Worm (Caenorhabditis elegans) whole organism, late embryonic: Measurements from ENCODE around the gene Y22D7AL.3.

ENCODE experiments used
- K09A11.1 ChIP-seq: sonication (generic microtip); optimal IDR thresholded peaks from 2 replicates; lab custom pipeline; 2017; ENCODE audit warnings: antibody characterized with exemption, mild to moderate bottlenecking, missing genetic modification characterization, missing compliant biosample characterization; ENCODE audit not compliant: insufficient read depth
- T23F11.4 ChIP-seq: fragments of 200-800 bp; sonication (Bioruptor generic); optimal IDR thresholded peaks from 2 replicates; lab custom pipeline; 2018; ENCODE audit warnings: mild to moderate bottlenecking, missing genetic modification characterization, missing compliant biosample characterization
- Y22D7AL.16 ChIP-seq: sonication (generic microtip); optimal IDR thresholded peaks from 2 replicates; lab custom pipeline; 2016; ENCODE audit warnings: missing genetic modification characterization, missing compliant biosample characterization
- ahr-1 ChIP-seq: sonication (generic microtip); optimal IDR thresholded peaks from 2 replicates; lab custom pipeline; 2016; ENCODE audit warnings: missing genetic modification characterization, missing compliant biosample characterization
- ama-1 ChIP-seq: fragments of 150-350 bp; optimal IDR thresholded peaks from 2 replicates; lab custom pipeline; 2014
- ceh-14 ChIP-seq: sonication (generic microtip); optimal IDR thresholded peaks from 2 replicates; lab custom pipeline; 2016; ENCODE audit warnings: missing genotype, missing genetic modification characterization, missing compliant biosample characterization
- ceh-18 ChIP-seq: sonication (generic microtip); optimal IDR thresholded peaks from 2 replicates; lab custom pipeline; 2016; ENCODE audit warnings: missing genetic modification characterization, missing compliant biosample characterization
- ceh-19 ChIP-seq: fragments of 200-800 bp; sonication (Bioruptor generic); optimal IDR thresholded peaks from 2 replicates; lab custom pipeline; 2018; ENCODE audit warnings: mild to moderate bottlenecking, missing genetic modification characterization, missing compliant biosample characterization
- ceh-2 ChIP-seq: sonication (generic microtip); optimal IDR thresholded peaks from 2 replicates; lab custom pipeline; 2016; ENCODE audit warnings: missing genotype, missing genetic modification characterization, missing compliant biosample characterization
- ceh-24 ChIP-seq: sonication (generic microtip); optimal IDR thresholded peaks from 2 replicates; lab custom pipeline; 2016; ENCODE audit warnings: mild to moderate bottlenecking, missing genetic modification characterization, missing compliant biosample characterization
- ceh-30 ChIP-seq: fragments of 150-350 bp; optimal IDR thresholded peaks from 2 replicates; lab custom pipeline; 2014; ENCODE audit warnings: missing biosample characterization, missing genetic modification characterization
- ceh-31 ChIP-seq: sonication (generic microtip); optimal IDR thresholded peaks from 2 replicates; lab custom pipeline; 2016; ENCODE audit warnings: missing genetic modification characterization, missing compliant biosample characterization
- ceh-45 ChIP-seq: fragments of 200-800 bp; sonication (Bioruptor generic); IDR thresholded peaks from 2 replicates; pipeline ENCODE4 v1.3.6; 2022; ENCODE audit warnings: missing genetic modification reagents, missing genetic modification characterization, missing compliant biosample characterization
- ceh-48 ChIP-seq: sonication (generic microtip); optimal IDR thresholded peaks from 2 replicates; lab custom pipeline; 2016; ENCODE audit warnings: missing genetic modification characterization, inconsistent platforms, missing compliant biosample characterization
- ceh-6 ChIP-seq: fragments of 200-800 bp; sonication (Bioruptor generic); optimal IDR thresholded peaks from 2 replicates; lab custom pipeline; 2018; ENCODE audit warnings: mild to moderate bottlenecking, missing genetic modification characterization, missing compliant biosample characterization
- ceh-9 ChIP-seq: sonication (generic microtip); optimal IDR thresholded peaks from 2 replicates; lab custom pipeline; 2016; ENCODE audit warnings: mild to moderate bottlenecking, missing genetic modification characterization, inconsistent platforms, missing compliant biosample characterization
- che-1 ChIP-seq: sonication (generic microtip); optimal IDR thresholded peaks from 2 replicates; lab custom pipeline; 2016; ENCODE audit warnings: mild to moderate bottlenecking, missing genetic modification characterization, missing compliant biosample characterization
- elt-4 ChIP-seq: sonication (generic microtip); optimal IDR thresholded peaks from 2 replicates; lab custom pipeline; 2016; ENCODE audit warnings: missing genetic modification characterization, missing compliant biosample characterization
- eyg-1 ChIP-seq: sonication (generic microtip); optimal IDR thresholded peaks from 2 replicates; lab custom pipeline; 2016; ENCODE audit warnings: missing genotype, missing genetic modification characterization, missing compliant biosample characterization
- fkh-10 ChIP-seq: fragments of 150-350 bp; optimal IDR thresholded peaks from 2 replicates; lab custom pipeline; 2014; ENCODE audit warnings: missing biosample characterization, missing genetic modification reagents, missing genetic modification characterization
- fkh-6 ChIP-seq: sonication (generic microtip); optimal IDR thresholded peaks from 2 replicates; lab custom pipeline; 2016; ENCODE audit warnings: missing genetic modification characterization, missing compliant biosample characterization
- hlh-13 ChIP-seq: fragments of 200-800 bp; sonication (Bioruptor generic); optimal IDR thresholded peaks from 2 replicates; lab custom pipeline; 2018; ENCODE audit warnings: mild to moderate bottlenecking, missing genetic modification characterization, missing compliant biosample characterization
- hlh-15 ChIP-seq: sonication (generic microtip); optimal IDR thresholded peaks from 2 replicates; lab custom pipeline; 2016; ENCODE audit warnings: missing genetic modification characterization, missing compliant biosample characterization
- lim-6 ChIP-seq: sonication (generic microtip); optimal IDR thresholded peaks from 2 replicates; lab custom pipeline; 2016; ENCODE audit warnings: missing genetic modification characterization, missing compliant biosample characterization
- madf-2 ChIP-seq: sonication (generic microtip); optimal IDR thresholded peaks from 2 replicates; lab custom pipeline; 2017; ENCODE audit warnings: missing genetic modification characterization, missing compliant biosample characterization
- nfya-1 ChIP-seq: sonication (generic microtip); optimal IDR thresholded peaks from 2 replicates; lab custom pipeline; 2017; ENCODE audit warnings: missing genetic modification characterization, mild to moderate bottlenecking, missing compliant biosample characterization, antibody characterized with exemption, moderate library complexity
- nhr-11 ChIP-seq: fragments of 150-350 bp; optimal IDR thresholded peaks from 2 replicates; lab custom pipeline; 2014; ENCODE audit warnings: missing biosample characterization, missing genetic modification characterization
- nhr-232 ChIP-seq: sonication (generic microtip); optimal IDR thresholded peaks from 2 replicates; lab custom pipeline; 2016; ENCODE audit warnings: missing genetic modification characterization, missing compliant biosample characterization
- pag-3 ChIP-seq: sonication (generic microtip); optimal IDR thresholded peaks from 2 replicates; lab custom pipeline; 2016; ENCODE audit warnings: missing compliant biosample characterization, missing genetic modification characterization, borderline replicate concordance
- pha-2 ChIP-seq: sonication (generic microtip); optimal IDR thresholded peaks from 2 replicates; lab custom pipeline; 2017; ENCODE audit warnings: mild to moderate bottlenecking, missing genetic modification characterization, missing compliant biosample characterization
- pha-4 ChIP-seq: fragments of 150-350 bp; optimal IDR thresholded peaks from 2 replicates; lab custom pipeline; 2018; ENCODE audit warnings: missing biosample characterization, missing genetic modification reagents, missing genetic modification characterization
- ref-2 ChIP-seq: sonication (generic microtip); optimal IDR thresholded peaks from 2 replicates; lab custom pipeline; 2016; ENCODE audit warnings: missing genetic modification characterization, missing compliant biosample characterization
- sdc-2 ChIP-seq: sonication (generic microtip); optimal IDR thresholded peaks from 2 replicates; lab custom pipeline; 2016; ENCODE audit warnings: missing genotype, missing genetic modification characterization, missing compliant biosample characterization
- tbx-7 ChIP-seq: sonication (generic microtip); optimal IDR thresholded peaks from 2 replicates; lab custom pipeline; 2016; ENCODE audit warnings: missing genotype, missing genetic modification characterization, missing compliant biosample characterization
- unc-42 ChIP-seq: sonication (generic microtip); optimal IDR thresholded peaks from 2 replicates; lab custom pipeline; 2016; ENCODE audit warnings: missing genotype, missing genetic modification characterization, missing compliant biosample characterization
- unc-55 ChIP-seq: sonication (generic microtip); optimal IDR thresholded peaks from 2 replicates; lab custom pipeline; 2017; ENCODE audit warnings: missing biosample characterization, missing genetic modification reagents, missing genetic modification characterization
- zip-5 ChIP-seq: sonication (generic microtip); optimal IDR thresholded peaks from 2 replicates; lab custom pipeline; 2016; ENCODE audit warnings: missing genetic modification characterization, missing compliant biosample characterization
- ztf-16 ChIP-seq: sonication (generic microtip); optimal IDR thresholded peaks from 2 replicates; lab custom pipeline; 2017; ENCODE audit warnings: missing genetic modification characterization, missing compliant biosample characterization

The Y22D7AL.3 gene

DNA sequence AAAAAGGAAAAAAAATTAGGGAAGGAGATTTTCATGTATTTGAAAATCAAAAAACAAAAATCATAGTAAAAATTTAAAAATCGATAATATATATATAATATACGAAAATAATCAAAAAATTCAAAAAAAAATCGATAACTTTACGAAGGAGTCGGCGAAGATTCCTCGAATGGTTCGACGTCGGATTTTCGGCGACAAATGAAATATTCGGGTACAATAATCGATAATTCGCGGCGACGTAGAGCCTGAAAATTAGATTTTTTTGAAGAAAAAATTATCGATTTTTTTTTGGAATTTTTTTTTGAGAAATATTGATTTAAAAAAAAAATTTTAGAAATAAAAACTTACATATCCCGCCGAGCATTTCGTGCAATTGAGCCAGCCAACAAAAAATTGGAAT, 24.1 kb downstream of the Y22D7AL.3 start:
- TF ChIP-seq pag-3, result no peak
- no peak for TF ChIP-seq ceh-31
- no peak for TF ChIP-seq ceh-24
- no peak for TF ChIP-seq eyg-1 (tag; lab: Kevin White, UChicago)

DNA sequence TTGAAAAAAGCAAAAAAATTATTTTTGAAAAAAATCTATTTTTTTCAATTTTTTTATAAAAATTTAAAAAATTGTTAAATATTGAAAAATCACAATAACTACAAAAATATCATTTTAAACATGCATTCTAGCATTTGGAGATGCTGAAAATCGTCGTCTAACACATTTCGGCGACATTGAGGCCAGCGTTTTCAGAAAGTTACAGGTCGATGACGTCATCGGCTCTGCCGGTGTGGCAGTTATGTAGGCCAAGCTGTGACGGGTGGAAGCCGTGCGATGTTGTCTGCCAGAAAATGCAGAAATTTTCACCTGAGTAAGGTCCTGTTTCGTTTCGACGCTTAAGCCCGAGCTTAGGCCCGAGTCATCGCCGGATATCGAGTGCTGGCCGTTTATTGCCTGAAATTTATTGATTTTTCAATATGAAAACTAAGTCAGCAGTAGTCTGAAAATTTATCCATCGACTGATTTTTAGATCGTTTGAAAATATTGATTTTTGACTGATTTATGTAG, 24.6 kb downstream of the Y22D7AL.3 start, which contains the start of gene Y22D7AR.3:
TSS of gene Y22D7AR.3 (minus strand) at position 51 of the 510 bp plus-strand sequence.
- TF ChIP-seq pha-2 (tag; lab: Kevin White, UChicago) (no peak), pha-4 (tag; lab: Kevin White, UChicago) (no peak), elt-4 (no peak), zip-5 (tag; lab: Kevin White, UChicago) (no peak), unc-42 (tag; lab: Kevin White, UChicago) (no peak), fkh-6 (tag; lab: Kevin White, UChicago) (no peak), unc-55 (GFP tag; lab: Kevin White, UChicago) (no peak), lim-6 (tag; lab: Kevin White, UChicago) (no peak), ceh-19 (GFP tag; lab: Kevin White, UChicago) (no peak), nhr-232 (no peak), eyg-1 (tag; lab: Kevin White, UChicago) (no peak), ceh-14 (tag; lab: Kevin White, UChicago) (no peak), ceh-9 (tag; lab: Kevin White, UChicago) (no peak), sdc-2 (tag; lab: Kevin White, UChicago) (no peak), ceh-2 (tag; lab: Kevin White, UChicago) (no peak), fkh-10 (no peak), che-1 (tag; lab: Kevin White, UChicago) (no peak)
- TF ChIP-seq, all 69 proteins: peak for 0

DNA sequence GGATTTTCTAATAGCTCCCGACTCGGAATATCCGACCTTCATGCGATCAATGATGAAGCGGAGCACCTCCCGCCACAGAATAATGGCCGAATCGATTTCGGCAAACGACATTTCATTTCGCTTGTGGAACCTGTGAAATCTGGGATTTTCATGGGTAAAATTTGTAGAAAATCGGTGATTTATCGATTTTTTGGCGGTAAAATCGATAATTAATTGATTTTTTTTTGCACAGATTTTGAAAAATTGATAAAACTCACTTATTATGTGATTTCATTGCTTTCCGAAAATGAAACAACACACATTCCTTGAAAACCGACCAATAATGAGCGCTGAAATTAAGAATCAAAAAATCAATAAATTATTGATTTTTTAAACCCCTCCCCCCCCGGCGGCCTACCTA, 25.6 kb downstream of the Y22D7AL.3 start:
- TF ChIP-seq ceh-48 (tag; lab: Kevin White, UChicago) (peak; percentile 15), tbx-7 (tag; lab: Kevin White, UChicago) (no peak)
- TF ChIP-seq, all 69 proteins: peak for 1

DNA sequence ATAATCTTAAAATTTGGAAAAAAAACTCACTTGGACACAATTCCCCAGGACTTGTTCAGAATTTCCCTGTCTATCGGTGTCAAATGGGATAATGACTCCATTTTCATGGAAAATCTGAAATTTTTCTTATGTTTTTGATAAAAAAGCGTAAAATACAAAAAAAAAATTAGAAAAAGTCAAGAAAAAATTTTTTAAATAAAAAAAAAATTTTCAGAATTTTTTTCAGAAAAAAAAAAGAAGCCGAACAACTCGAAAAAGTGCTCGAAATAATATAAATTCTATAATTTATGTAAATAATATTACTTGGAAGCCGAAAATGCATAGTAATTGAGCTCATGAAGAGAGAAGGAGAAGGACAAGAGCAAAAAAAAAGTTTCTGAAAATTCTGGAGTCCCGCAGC, 27.3 kb downstream of the Y22D7AL.3 start, which contains the start of gene glb-30:
TSS of gene glb-30 (minus strand) at position 101 of the 400 bp plus-strand sequence.
- TF ChIP-seq ceh-24, result no peak
- TF ChIP-seq Y22D7AL.16, result peak; percentile 13
- TF ChIP-seq, all 69 proteins: peak for 1

DNA sequence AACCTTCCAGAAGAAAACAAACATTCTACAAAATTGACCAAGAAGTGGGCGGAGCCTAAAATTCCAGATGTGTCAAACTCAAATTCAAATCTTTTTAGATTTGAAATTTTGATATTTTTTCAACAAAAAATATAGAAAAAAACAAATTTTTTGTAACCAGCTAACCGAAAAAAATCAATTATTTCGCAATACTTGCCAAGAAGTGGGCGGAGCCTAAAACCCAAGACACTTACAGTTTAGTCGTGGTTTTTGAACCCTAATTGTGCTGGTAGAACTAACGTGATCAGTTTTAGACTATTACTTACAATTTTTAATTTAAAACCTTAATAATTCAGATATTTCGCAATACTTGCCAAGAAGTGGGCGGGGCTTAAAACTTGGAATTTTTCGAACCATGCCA, 32.1 kb downstream of the Y22D7AL.3 start:
- no peak for TF ChIP-seq nhr-11 (tag; lab: Kevin White, UChicago)
- TF ChIP-seq ztf-16, result no peak
- TF ChIP-seq T23F11.4, result no peak
- TF ChIP-seq tbx-7 (tag; lab: Kevin White, UChicago), result no peak
- no peak for TF ChIP-seq ceh-30
- no peak for TF ChIP-seq K09A11.1 (tag; lab: Kevin White, UChicago)
- no peak for TF ChIP-seq pha-4 (tag; lab: Kevin White, UChicago)
- TF ChIP-seq ceh-6 (GFP tag; lab: Kevin White, UChicago), result no peak
- TF ChIP-seq unc-42 (tag; lab: Kevin White, UChicago), result no peak
- no peak for TF ChIP-seq madf-2
- TF ChIP-seq ceh-45 (GFP tag; lab: Robert Waterston, UW), result no peak
- TF ChIP-seq hlh-13 (GFP tag; lab: Kevin White, UChicago), result no peak
- TF ChIP-seq hlh-15 (tag; lab: Kevin White, UChicago), result no peak
- TF ChIP-seq ama-1 (lab: Kevin White, UChicago), result no peak
- no peak for TF ChIP-seq ceh-18
- no peak for TF ChIP-seq ahr-1 (tag; lab: Kevin White, UChicago)
- no peak for TF ChIP-seq ceh-9 (tag; lab: Kevin White, UChicago)
- no peak for TF ChIP-seq nfya-1
- no peak for TF ChIP-seq zip-5 (tag; lab: Kevin White, UChicago)
- TF ChIP-seq ref-2, result no peak
